Worm (Caenorhabditis elegans) whole organism, mixed stage, embryonic: ENCODE data around the gene ppfr-4.

Source experiments
- M03D4.4 ChIP-seq: sonication (generic microtip); optimal IDR thresholded peaks from 2 replicates; lab custom pipeline; 2017; ENCODE audit warnings: mild to moderate bottlenecking, missing genetic modification characterization, missing compliant biosample characterization
- blmp-1 ChIP-seq: fragments of 150-350 bp; optimal IDR thresholded peaks from 2 replicates; lab custom pipeline; 2014; ENCODE audit warnings: missing biosample characterization, missing genetic modification characterization
- ceh-39 ChIP-seq: fragments of 150-350 bp; optimal IDR thresholded peaks from 2 replicates; lab custom pipeline; 2014; ENCODE audit warnings: missing biosample characterization, missing genetic modification characterization
- ces-1 ChIP-seq: fragments of 150-350 bp; optimal IDR thresholded peaks from 2 replicates; lab custom pipeline; 2014; ENCODE audit warnings: missing biosample characterization, missing genetic modification reagents, missing genetic modification characterization
- cnd-1 ChIP-seq: fragments of 200-800 bp; sonication (Bioruptor generic); optimal IDR thresholded peaks from 2 replicates; lab custom pipeline; 2018; ENCODE audit warnings: mild to moderate bottlenecking, missing genetic modification characterization, missing compliant biosample characterization
- drap-1 ChIP-seq: fragments of 200-800 bp; sonication (Bioruptor generic); optimal IDR thresholded peaks from 3 replicates; lab custom pipeline; 2018; ENCODE audit warnings: mild to moderate bottlenecking, missing genetic modification characterization, missing compliant biosample characterization
- elt-3 ChIP-seq: fragments of 150-350 bp; optimal IDR thresholded peaks from 2 replicates; lab custom pipeline; 2014; ENCODE audit warnings: missing biosample characterization, missing genetic modification characterization
- flh-1 ChIP-seq: fragments of 200-800 bp; sonication (Bioruptor generic); optimal IDR thresholded peaks from 2 replicates; lab custom pipeline; 2018; ENCODE audit warnings: mild to moderate bottlenecking, missing genetic modification characterization, moderate library complexity, missing compliant biosample characterization
- ham-2 ChIP-seq: fragments of 200-800 bp; sonication (Bioruptor generic); optimal IDR thresholded peaks from 2 replicates; lab custom pipeline; 2018; ENCODE audit warnings: mild to moderate bottlenecking, missing genetic modification characterization, missing compliant biosample characterization
- lin-13 ChIP-seq: fragments of 150-350 bp; optimal IDR thresholded peaks from 2 replicates; lab custom pipeline; 2014; ENCODE audit warnings: missing biosample characterization, missing genetic modification characterization
- lin-32 ChIP-seq: fragments of 200-800 bp; sonication (Bioruptor generic); optimal IDR thresholded peaks from 2 replicates; lab custom pipeline; 2018; ENCODE audit warnings: mild to moderate bottlenecking, missing genetic modification characterization, missing compliant biosample characterization
- mep-1 ChIP-seq: fragments of 150-350 bp; optimal IDR thresholded peaks from 2 replicates; lab custom pipeline; 2017; ENCODE audit warnings: missing biosample characterization, missing genetic modification reagents, missing genetic modification characterization, inconsistent platforms
- mls-2 ChIP-seq: sonication (generic microtip); optimal IDR thresholded peaks from 2 replicates; lab custom pipeline; 2016; ENCODE audit warnings: mild to moderate bottlenecking, missing genetic modification characterization, moderate library complexity, missing compliant biosample characterization
- nhr-12 ChIP-seq: fragments of 150-350 bp; optimal IDR thresholded peaks from 2 replicates; lab custom pipeline; 2014; ENCODE audit warnings: missing biosample characterization, missing genetic modification characterization
- pha-4 ChIP-seq: fragments of 150-350 bp; optimal IDR thresholded peaks from 2 replicates; lab custom pipeline; 2018; ENCODE audit warnings: missing biosample characterization, missing genetic modification reagents, missing genetic modification characterization
- sem-2 ChIP-seq: fragments of 200-800 bp; sonication (Bioruptor generic); optimal IDR thresholded peaks from 2 replicates; lab custom pipeline; 2018; ENCODE audit warnings: mild to moderate bottlenecking, missing genetic modification characterization, missing compliant biosample characterization
- snpc-4 ChIP-seq: fragments of 150-350 bp; optimal IDR thresholded peaks from 2 replicates; lab custom pipeline; 2014; ENCODE audit warnings: missing biosample characterization, missing genetic modification characterization
- sptf-1 ChIP-seq: sonication (generic microtip); optimal IDR thresholded peaks from 2 replicates; lab custom pipeline; 2017; ENCODE audit warnings: mild to moderate bottlenecking, missing genetic modification characterization, moderate library complexity, missing compliant biosample characterization
- tbx-8 ChIP-seq: fragments of 200-800 bp; sonication (Bioruptor generic); optimal IDR thresholded peaks from 2 replicates; lab custom pipeline; 2018; ENCODE audit warnings: mild to moderate bottlenecking, missing genetic modification characterization, moderate library complexity, missing compliant biosample characterization
- unc-39 ChIP-seq: fragments of 150-350 bp; optimal IDR thresholded peaks from 2 replicates; lab custom pipeline; 2014; ENCODE audit warnings: missing biosample characterization, missing genetic modification characterization

The ppfr-4 gene

DNA sequence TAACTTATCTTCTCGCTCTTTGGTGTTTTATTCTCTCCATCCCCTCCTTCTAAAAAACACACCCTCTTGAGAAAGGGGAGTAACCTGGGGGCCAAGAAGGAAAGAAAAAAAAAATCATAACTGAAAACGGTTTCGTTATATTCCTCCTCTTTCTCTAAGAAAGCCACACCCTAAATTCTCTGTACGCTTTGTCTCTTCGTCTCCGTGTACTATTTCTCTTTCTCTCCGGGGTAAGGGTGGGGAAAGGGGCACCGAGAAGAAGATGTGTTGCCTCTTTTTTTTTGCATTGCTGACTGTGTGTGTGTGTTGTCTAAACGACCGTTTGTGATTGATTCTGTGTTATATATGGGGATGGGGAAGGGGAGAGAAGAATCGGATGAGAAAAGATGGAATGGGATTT is 36.4 kb downstream of the ppfr-4 start:
- TF ChIP-seq tbx-8 (GFP tag; lab: Kevin White, UChicago) (no peak), drap-1 (GFP tag; lab: Kevin White, UChicago) (no peak), elt-3 (no peak), pha-4 (tag; lab: Kevin White, UChicago) (no peak), mep-1 (no peak), nhr-12 (tag; lab: Kevin White, UChicago) (no peak), ham-2 (no peak), ces-1 (GFP tag; lab: Kevin White, UChicago) (no peak), snpc-4 (tag; lab: Kevin White, UChicago) (no peak), cnd-1 (no peak), blmp-1 (tag; lab: Kevin White, UChicago) (no peak)

DNA sequence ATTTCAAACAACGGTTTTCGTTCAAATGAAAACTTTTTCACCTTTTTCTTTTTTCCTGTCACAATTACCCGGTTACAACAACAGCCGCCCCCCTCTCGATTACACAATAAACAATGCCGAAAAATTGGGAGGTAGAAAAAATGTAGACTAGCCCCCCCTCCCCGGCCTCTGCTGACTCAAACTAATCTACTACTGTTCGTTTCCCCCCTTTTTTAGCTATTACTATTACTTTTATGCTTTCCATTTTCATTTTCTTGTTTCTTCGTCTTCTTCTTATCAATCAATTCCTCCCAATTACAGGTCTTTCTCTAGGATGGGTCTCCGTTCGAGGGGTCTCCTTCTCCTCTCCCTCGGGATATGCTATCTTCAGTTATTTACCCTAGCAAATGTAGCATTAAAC is 38.0 kb downstream of the ppfr-4 start, which contains the start of gene let-805:
let-805 (plus strand) TSS at position 301 of the 400 bp plus-strand sequence.
- no peak for TF ChIP-seq mep-1
- TF ChIP-seq sem-2: no peak
- TF ChIP-seq pha-4 (tag; lab: Kevin White, UChicago): no peak
- TF ChIP-seq blmp-1 (tag; lab: Kevin White, UChicago): no peak
- TF ChIP-seq unc-39 (tag; lab: Kevin White, UChicago): no peak
- TF ChIP-seq lin-13 (tag; lab: Kevin White, UChicago): no peak
- TF ChIP-seq lin-32 (GFP tag; lab: Kevin White, UChicago): no peak
- no peak for TF ChIP-seq ceh-39
- no peak for TF ChIP-seq mls-2 (tag; lab: Kevin White, UChicago)
- TF ChIP-seq flh-1 (GFP tag; lab: Kevin White, UChicago): no peak
- TF ChIP-seq M03D4.4: no peak
- no peak for TF ChIP-seq sptf-1 (tag; lab: Kevin White, UChicago)
